Fruit fly (Drosophila melanogaster): ENCODE measurements around the gene Nle.
A peak's percentile ranks its signal among the peaks of the same experiment; 100 is the strongest.

Nle gene

dm6 chr2L:591511-591910, 23.6 kb upstream of the Nle start:
- TF ChIP-seq CG12768 (GFP tag; optimal IDR thresholded peaks at IDR 0.05) (no peak), pad (GFP tag; optimal IDR thresholded peaks at IDR 0.05) (no peak), kay (GFP tag; ENCODE audit: borderline replicate concordance) (no peak), Crg-1 (GFP tag; optimal IDR thresholded peaks at IDR 0.05) (no peak), CG7045 (GFP tag; optimal IDR thresholded peaks at IDR 0.05) (no peak), CG14711 (tag; optimal IDR thresholded peaks at IDR 0.05) (no peak), Hr96 (GFP tag; optimal IDR thresholded peaks at IDR 0.05) (no peak), CG1620 (GFP tag; optimal IDR thresholded peaks at IDR 0.05) (no peak), CG11617 (GFP tag; optimal IDR thresholded peaks at IDR 0.05) (no peak), tj (GFP tag; optimal IDR thresholded peaks at IDR 0.05) (no peak)

DNA sequence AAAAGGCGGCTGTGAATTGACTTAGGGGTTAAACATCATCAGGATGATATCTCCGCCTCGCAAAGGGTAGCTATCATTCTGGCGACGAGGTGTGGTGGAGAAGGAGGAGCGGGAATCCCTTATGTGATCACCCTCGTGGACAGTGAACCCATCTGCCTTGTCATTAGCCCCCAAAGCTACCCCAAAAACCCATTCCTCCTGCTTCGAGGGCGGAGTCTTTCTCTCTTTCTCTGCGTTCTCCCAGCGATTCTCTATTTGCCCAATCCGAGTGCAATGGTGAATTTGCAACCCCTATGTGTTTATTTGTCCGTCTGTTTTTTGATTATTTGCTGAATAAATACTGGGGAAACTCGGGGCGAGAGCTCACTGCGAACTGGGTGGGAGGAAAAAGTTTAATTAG, 17.3 kb upstream of the Nle start:
- TF ChIP-seq bab1 (GFP tag; optimal IDR thresholded peaks at IDR 0.05) (no peak), tj (GFP tag; optimal IDR thresholded peaks at IDR 0.05) (no peak), CG33017 (tag; optimal IDR thresholded peaks at IDR 0.05) (no peak), CG1620 (GFP tag; optimal IDR thresholded peaks at IDR 0.05) (no peak), Clk (GFP tag; optimal IDR thresholded peaks at IDR 0.05) (no peak), pad (GFP tag; optimal IDR thresholded peaks at IDR 0.05) (no peak), CG12768 (GFP tag; optimal IDR thresholded peaks at IDR 0.05) (no peak), ovo (GFP tag; optimal IDR thresholded peaks at IDR 0.05) (no peak), cic (GFP tag; optimal IDR thresholded peaks at IDR 0.05) (no peak), CG11617 (GFP tag; optimal IDR thresholded peaks at IDR 0.05) (no peak), Mnt (GFP tag; optimal IDR thresholded peaks at IDR 0.05) (no peak), cnc (optimal IDR thresholded peaks at IDR 0.05) (no peak), kay (GFP tag; ENCODE audit: borderline replicate concordance) (no peak), CG7045 (GFP tag; optimal IDR thresholded peaks at IDR 0.05) (no peak), CG5204 (GFP tag; optimal IDR thresholded peaks at IDR 0.05) (no peak), CG7101 (tag; optimal IDR thresholded peaks at IDR 0.05) (no peak), toe (GFP tag; optimal IDR thresholded peaks at IDR 0.05) (no peak), CG14711 (tag; optimal IDR thresholded peaks at IDR 0.05) (no peak), Crg-1 (GFP tag; optimal IDR thresholded peaks at IDR 0.05) (no peak), Hr96 (GFP tag; optimal IDR thresholded peaks at IDR 0.05) (no peak)

- no peak for TF ChIP-seq Clk (GFP tag; optimal IDR thresholded peaks at IDR 0.05)
- TF ChIP-seq cnc (optimal IDR thresholded peaks at IDR 0.05), result no peak
- no peak for TF ChIP-seq cic (GFP tag; optimal IDR thresholded peaks at IDR 0.05)
- no peak for TF ChIP-seq CG1620 (GFP tag; optimal IDR thresholded peaks at IDR 0.05)
- no peak for TF ChIP-seq CG33017 (tag; optimal IDR thresholded peaks at IDR 0.05)
- no peak for TF ChIP-seq bab1 (GFP tag; optimal IDR thresholded peaks at IDR 0.05)
- TF ChIP-seq ovo (GFP tag; optimal IDR thresholded peaks at IDR 0.05), result no peak
- no peak for TF ChIP-seq kay (GFP tag; ENCODE audit: borderline replicate concordance)
- no peak for TF ChIP-seq toe (GFP tag; optimal IDR thresholded peaks at IDR 0.05)
- TF ChIP-seq Crg-1 (GFP tag; optimal IDR thresholded peaks at IDR 0.05), result no peak
- no peak for TF ChIP-seq Hr96 (GFP tag; optimal IDR thresholded peaks at IDR 0.05)
Measured at dm6 chr2L:577186-577585, 9.3 kb upstream of the Nle start, which contains the start of gene Pph13. Pph13 (plus strand) TSS chr2L:577486.

dm6 chr2L:576559-577184, 8.8 kb upstream of the Nle start, which contains the start of gene Ptth:
Ptth (minus strand) TSS chr2L:576896.
- TF ChIP-seq cnc (optimal IDR thresholded peaks at IDR 0.05) (no peak), CG14711 (tag; optimal IDR thresholded peaks at IDR 0.05) (no peak), pad (GFP tag; optimal IDR thresholded peaks at IDR 0.05) (no peak), kay (GFP tag; ENCODE audit: borderline replicate concordance) (no peak), bab1 (GFP tag; optimal IDR thresholded peaks at IDR 0.05) (peak; percentile 10), Crg-1 (GFP tag; optimal IDR thresholded peaks at IDR 0.05) (no peak), toe (GFP tag; optimal IDR thresholded peaks at IDR 0.05) (no peak), tj (GFP tag; optimal IDR thresholded peaks at IDR 0.05) (no peak), CG12768 (GFP tag; optimal IDR thresholded peaks at IDR 0.05) (no peak)

- TF ChIP-seq pad (GFP tag; optimal IDR thresholded peaks at IDR 0.05) (peak; percentile 83), bab1 (GFP tag; optimal IDR thresholded peaks at IDR 0.05) (peak; percentile 86), ovo (GFP tag; optimal IDR thresholded peaks at IDR 0.05) (peak; percentile 31), CG12768 (GFP tag; optimal IDR thresholded peaks at IDR 0.05) (peak; percentile 88), CG5204 (GFP tag; optimal IDR thresholded peaks at IDR 0.05) (peak; percentile 84), Crg-1 (GFP tag; optimal IDR thresholded peaks at IDR 0.05) (peak; percentile 90), Clk (GFP tag; optimal IDR thresholded peaks at IDR 0.05) (peak; percentile 83), Hr96 (GFP tag; optimal IDR thresholded peaks at IDR 0.05) (peak; percentile 81), cic (GFP tag; optimal IDR thresholded peaks at IDR 0.05) (peak; percentile 53), CG1620 (GFP tag; optimal IDR thresholded peaks at IDR 0.05) (peak; percentile 93), CG33017 (tag; optimal IDR thresholded peaks at IDR 0.05) (peak; percentile 64), CG7101 (tag; optimal IDR thresholded peaks at IDR 0.05) (peak; percentile 86), cnc (optimal IDR thresholded peaks at IDR 0.05) (no peak), CG11617 (GFP tag; optimal IDR thresholded peaks at IDR 0.05) (peak; percentile 83), toe (GFP tag; optimal IDR thresholded peaks at IDR 0.05) (peak; percentile 89), tj (GFP tag; optimal IDR thresholded peaks at IDR 0.05) (peak; percentile 54), CG7045 (GFP tag; optimal IDR thresholded peaks at IDR 0.05) (peak; percentile 82), kay (GFP tag; ENCODE audit: borderline replicate concordance) (no peak), Mnt (GFP tag; optimal IDR thresholded peaks at IDR 0.05) (peak; percentile 83), CG14711 (tag; optimal IDR thresholded peaks at IDR 0.05) (peak; percentile 70)
Measured at dm6 chr2L:574226-574625, 6.3 kb upstream of the Nle start, which contains the start of the genes Ipk2 and cold. Ipk2 (minus strand) TSS chr2L:574264. cold (plus strand) TSS chr2L:574291.

Data from whole organism, adult.